Worm (Caenorhabditis elegans): ENCODE data around the gene C49C8.8.

C49C8.8 gene

ce11 chrIV:8679225-8679624, 27.3 kb downstream of the C49C8.8 start, which contains the start of gene nlp-60:
Gene nlp-60 (minus strand): TSS chrIV:8679325.
- TF ChIP-seq fax-1 (tag; optimal IDR thresholded peaks at IDR 0.05), result no peak
- no peak for TF ChIP-seq rnt-1 (tag; optimal IDR thresholded peaks at IDR 0.05)
- no peak for TF ChIP-seq ceh-31 (tag; optimal IDR thresholded peaks at IDR 0.05)
- no peak for TF ChIP-seq C08G9.2 (tag; optimal IDR thresholded peaks at IDR 0.05)
- TF ChIP-seq pha-2 (tag; optimal IDR thresholded peaks at IDR 0.05), result no peak
- TF ChIP-seq odd-2 (tag; optimal IDR thresholded peaks at IDR 0.05), result no peak
- TF ChIP-seq nhr-232 (tag; optimal IDR thresholded peaks at IDR 0.05), result no peak
- TF ChIP-seq C38D4.7 (GFP tag; optimal IDR thresholded peaks at IDR 0.05), result no peak
- TF ChIP-seq ttx-3 (tag; optimal IDR thresholded peaks at IDR 0.05), result no peak
- no peak for TF ChIP-seq hlh-6 (tag; optimal IDR thresholded peaks at IDR 0.05)
- no peak for TF ChIP-seq pqm-1 (tag; optimal IDR thresholded peaks at IDR 0.05)
- TF ChIP-seq sox-4 (tag; optimal IDR thresholded peaks at IDR 0.05), result no peak
- TF ChIP-seq pax-1 (tag; optimal IDR thresholded peaks at IDR 0.05), result no peak
- TF ChIP-seq npax-4 (tag; optimal IDR thresholded peaks at IDR 0.05), result no peak
- no peak for TF ChIP-seq sdc-2 (tag; optimal IDR thresholded peaks at IDR 0.05)
- TF ChIP-seq che-1 (tag; optimal IDR thresholded peaks at IDR 0.05), result no peak
- TF ChIP-seq F13H6.1 (tag; optimal IDR thresholded peaks at IDR 0.05), result no peak
- no peak for TF ChIP-seq ceh-30 (tag; optimal IDR thresholded peaks at IDR 0.05)
- no peak for TF ChIP-seq ztf-16 (tag; optimal IDR thresholded peaks at IDR 0.05)

DNA sequence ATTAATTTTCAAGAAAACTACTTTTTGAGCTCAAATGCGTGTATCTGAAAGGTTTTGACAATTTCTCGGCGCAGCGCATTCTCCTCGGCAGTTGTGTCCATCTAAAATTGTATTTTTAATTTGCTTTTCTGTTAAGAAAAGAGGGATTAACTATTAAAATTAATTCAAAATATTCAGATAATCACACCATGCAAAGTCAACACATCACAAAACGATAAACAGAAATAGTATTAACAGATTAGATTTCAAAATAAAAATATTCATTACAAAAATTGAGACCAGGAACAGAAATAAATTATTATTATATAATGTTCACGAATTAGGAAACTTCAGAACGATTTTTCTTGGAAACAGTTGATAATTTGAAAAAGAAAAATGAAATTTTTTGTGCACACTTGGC, 34.6 kb downstream of the C49C8.8 start, which contains the start of gene pole-2:
pole-2 (minus strand) TSS at position 101 of the 400 bp plus-strand sequence.
- TF ChIP-seq K02D7.2 (tag; optimal IDR thresholded peaks at IDR 0.05), result no peak
- no peak for TF ChIP-seq ceh-2 (tag; optimal IDR thresholded peaks at IDR 0.05)
- TF ChIP-seq hlh-13 (GFP tag; optimal IDR thresholded peaks at IDR 0.05), result no peak
- no peak for TF ChIP-seq pax-1 (tag; optimal IDR thresholded peaks at IDR 0.05)
- TF ChIP-seq tbx-2 (tag; optimal IDR thresholded peaks at IDR 0.05), result no peak
- TF ChIP-seq ceh-22 (tag; optimal IDR thresholded peaks at IDR 0.05), result no peak
- no peak for TF ChIP-seq pag-3 (tag; optimal IDR thresholded peaks at IDR 0.05; ENCODE audit: borderline replicate concordance)
- TF ChIP-seq F13H6.1 (tag; optimal IDR thresholded peaks at IDR 0.05), result no peak
- TF ChIP-seq pqm-1 (tag; optimal IDR thresholded peaks at IDR 0.05), result no peak
- TF ChIP-seq fkh-6 (tag; optimal IDR thresholded peaks at IDR 0.05), result no peak
- no peak for TF ChIP-seq lin-11 (tag; optimal IDR thresholded peaks at IDR 0.05)
- no peak for TF ChIP-seq ceh-19 (GFP tag; optimal IDR thresholded peaks at IDR 0.05)
- TF ChIP-seq eyg-1 (tag; optimal IDR thresholded peaks at IDR 0.05), result no peak
- no peak for TF ChIP-seq fax-1 (tag; optimal IDR thresholded peaks at IDR 0.05)
- TF ChIP-seq pha-4 (tag; optimal IDR thresholded peaks at IDR 0.05), result no peak
- no peak for TF ChIP-seq ceh-6 (GFP tag; optimal IDR thresholded peaks at IDR 0.05)
- TF ChIP-seq hlh-6 (tag; optimal IDR thresholded peaks at IDR 0.05), result no peak
- TF ChIP-seq nhr-11 (tag; optimal IDR thresholded peaks at IDR 0.05), result no peak
- no peak for TF ChIP-seq ama-1 (optimal IDR thresholded peaks at IDR 0.05)

DNA sequence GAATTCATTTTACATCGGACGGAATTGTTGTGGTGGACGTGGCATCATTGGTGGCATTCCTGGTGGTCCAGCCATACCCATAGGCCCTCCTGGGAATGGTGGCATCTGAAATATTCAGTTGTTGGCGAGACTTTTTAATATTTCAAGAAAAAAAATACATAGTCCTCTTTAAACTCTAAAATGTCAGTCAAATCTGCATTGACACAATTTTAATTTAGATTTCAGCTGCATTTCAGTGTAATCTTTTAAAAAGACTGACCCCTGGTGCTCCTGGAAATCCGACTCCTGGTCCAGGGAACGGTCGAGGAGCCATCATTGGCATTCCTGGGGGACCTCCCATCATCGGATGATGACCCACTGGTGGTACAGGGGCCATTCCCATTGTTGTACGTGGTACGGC, 35.0 kb downstream of the C49C8.8 start:
- TF ChIP-seq pat-9 (tag; optimal IDR thresholded peaks at IDR 0.05), result no peak
- TF ChIP-seq ceh-18 (tag; optimal IDR thresholded peaks at IDR 0.05), result no peak
- no peak for TF ChIP-seq ref-2 (tag; optimal IDR thresholded peaks at IDR 0.05)
- TF ChIP-seq sox-4 (tag; optimal IDR thresholded peaks at IDR 0.05), result no peak
- TF ChIP-seq ceh-34 (tag; optimal IDR thresholded peaks at IDR 0.05), result no peak
- no peak for TF ChIP-seq unc-55 (GFP tag; optimal IDR thresholded peaks at IDR 0.05)
- no peak for TF ChIP-seq madf-2 (tag; optimal IDR thresholded peaks at IDR 0.05)
- TF ChIP-seq ceh-19 (GFP tag; optimal IDR thresholded peaks at IDR 0.05), result no peak
- TF ChIP-seq ceh-2 (tag; optimal IDR thresholded peaks at IDR 0.05), result no peak
- no peak for TF ChIP-seq pros-1 (tag; optimal IDR thresholded peaks at IDR 0.05)
- no peak for TF ChIP-seq fkh-6 (tag; optimal IDR thresholded peaks at IDR 0.05)
- TF ChIP-seq tbx-7 (tag; optimal IDR thresholded peaks at IDR 0.05), result no peak
- no peak for TF ChIP-seq Y22D7AL.16 (tag; optimal IDR thresholded peaks at IDR 0.05)
- no peak for TF ChIP-seq che-1 (tag; optimal IDR thresholded peaks at IDR 0.05)
- no peak for TF ChIP-seq nhr-232 (tag; optimal IDR thresholded peaks at IDR 0.05)
- no peak for TF ChIP-seq dmd-4 (tag; optimal IDR thresholded peaks at IDR 0.05; ENCODE audit: borderline replicate concordance)
- no peak for TF ChIP-seq ttx-3 (tag; optimal IDR thresholded peaks at IDR 0.05)
- TF ChIP-seq unc-42 (tag; optimal IDR thresholded peaks at IDR 0.05), result no peak
- TF ChIP-seq ama-1 (optimal IDR thresholded peaks at IDR 0.05), result no peak
- TF ChIP-seq nhr-11 (tag; optimal IDR thresholded peaks at IDR 0.05), result no peak
